Worm (Caenorhabditis elegans): ENCODE measurements around the gene F44E5.4.

DNA sequence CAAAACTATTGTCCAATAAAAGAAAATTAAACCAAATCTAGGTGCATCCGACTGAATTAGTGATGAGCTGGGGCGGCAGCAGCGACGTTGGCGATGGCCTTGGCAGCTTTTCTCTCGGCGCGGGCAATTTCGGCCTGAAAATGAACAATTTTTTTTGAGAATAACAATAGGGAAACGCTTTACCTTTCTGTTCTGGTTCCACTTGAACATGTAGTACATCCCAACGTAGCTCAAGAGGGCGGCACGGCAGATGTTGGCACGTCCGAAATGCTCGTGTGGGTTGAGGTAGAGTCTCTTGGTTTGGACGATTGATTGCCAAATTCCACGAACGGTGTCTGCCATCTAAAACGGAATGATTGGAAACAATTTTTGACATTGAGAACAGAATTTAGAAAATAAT, 15.1 kb upstream of the F44E5.4 start, which contains the start of gene F44E5.1:
- TF ChIP-seq ama-1 (optimal IDR thresholded peaks at IDR 0.05): no peak
- TF ChIP-seq scrt-1 (GFP tag; IDR thresholded peaks at IDR 0.05): no peak
- TF ChIP-seq tbx-37 (GFP tag; conservative IDR thresholded peaks at IDR 0.05): no peak
- peak; percentile 5 for TF ChIP-seq hmg-4 (GFP tag; optimal IDR thresholded peaks at IDR 0.05)
- no peak for TF ChIP-seq ets-7 (tag; optimal IDR thresholded peaks at IDR 0.05)
- no peak for TF ChIP-seq ceh-13 (GFP tag; optimal IDR thresholded peaks at IDR 0.05)
- TF ChIP-seq sea-1 (GFP tag; conservative IDR thresholded peaks at IDR 0.05): no peak
- no peak for TF ChIP-seq B0310.2 (tag; optimal IDR thresholded peaks at IDR 0.05)
- TF ChIP-seq aly-1 (tag; optimal IDR thresholded peaks at IDR 0.05): no peak
- no peak for TF ChIP-seq pes-1 (GFP tag; IDR thresholded peaks at IDR 0.05)
- TF ChIP-seq hmbx-1 (tag; optimal IDR thresholded peaks at IDR 0.05): no peak
